Fruit fly (Drosophila melanogaster) whole organism, embryonic: Measurements from ENCODE around the gene CG32428.

ENCODE experiments used
- Abd-B ChIP-seq: fragments of 200-800 bp; sonication (Bioruptor generic); optimal IDR thresholded peaks from 2 replicates; lab custom pipeline; 2018; ENCODE audit warnings: missing biosample characterization, mild to moderate bottlenecking, missing genetic modification characterization, moderate library complexity
- B-H2 ChIP-seq: fragments of 200-800 bp; sonication (Bioruptor generic); optimal IDR thresholded peaks from 2 replicates; lab custom pipeline; 2018; ENCODE audit warnings: missing biosample characterization, mild to moderate bottlenecking, missing genetic modification characterization
- Bteb2 ChIP-seq: fragments of 200-800 bp; sonication (Bioruptor generic); optimal IDR thresholded peaks from 2 replicates; lab custom pipeline; 2016; ENCODE audit warnings: missing biosample characterization, missing genetic modification characterization
- CG14860 ChIP-seq: fragments of 200-800 bp; sonication (Bioruptor generic); IDR thresholded peaks from 3 replicates; pipeline ENCODE4 v1.3.6; 2022; ENCODE audit warnings: missing biosample characterization, missing genetic modification characterization; ENCODE audit not compliant: partially characterized antibody
- CG15011 ChIP-seq: fragments of 200-800 bp; sonication (Bioruptor generic); optimal IDR thresholded peaks from 3 replicates; lab custom pipeline; 2018; ENCODE audit warnings: missing biosample characterization, mild to moderate bottlenecking, missing genetic modification characterization
- CG17359 ChIP-seq: fragments of 200-800 bp; sonication (Bioruptor generic); optimal IDR thresholded peaks from 3 replicates; lab custom pipeline; 2018; ENCODE audit warnings: missing biosample characterization, mild to moderate bottlenecking, missing genetic modification characterization, moderate library complexity
- CG17361 ChIP-seq: fragments of 200-800 bp; sonication (Bioruptor generic); IDR thresholded peaks from 3 replicates; pipeline ENCODE4 v1.3.6; 2022; ENCODE audit warnings: missing biosample characterization, missing genetic modification characterization
- CG17612 ChIP-seq: fragments of 200-800 bp; sonication (Bioruptor generic); IDR thresholded peaks from 2 replicates; pipeline ENCODE4 v1.3.6; 2022; ENCODE audit warnings: missing biosample characterization, missing genetic modification characterization
- CG1792 ChIP-seq: fragments of 200-800 bp; sonication (Bioruptor generic); optimal IDR thresholded peaks from 2 replicates; lab custom pipeline; 2016; ENCODE audit warnings: missing biosample characterization, missing genetic modification characterization
- CG4282 ChIP-seq: fragments of 200-800 bp; sonication (Bioruptor generic); optimal IDR thresholded peaks from 2 replicates; lab custom pipeline; 2016; ENCODE audit warnings: missing biosample characterization, missing genetic modification characterization
- CG6683 ChIP-seq: fragments of 200-800 bp; sonication (Bioruptor generic); optimal IDR thresholded peaks from 2 replicates; lab custom pipeline; 2017; ENCODE audit warnings: missing biosample characterization, mild to moderate bottlenecking, missing genetic modification characterization, missing genetic modification reagents
- CG7271 ChIP-seq: fragments of 200-800 bp; sonication (Bioruptor generic); optimal IDR thresholded peaks from 2 replicates; lab custom pipeline; 2018; ENCODE audit warnings: missing biosample characterization, mild to moderate bottlenecking, missing genetic modification characterization, moderate library complexity
- CG7357 ChIP-seq: fragments of 200-800 bp; sonication (Bioruptor generic); IDR thresholded peaks from 3 replicates; pipeline ENCODE4 v1.3.6; 2022; ENCODE audit warnings: missing biosample characterization, missing genetic modification characterization
- CG7556 ChIP-seq: fragments of 200-800 bp; sonication (Bioruptor generic); optimal IDR thresholded peaks from 2 replicates; lab custom pipeline; 2017; ENCODE audit warnings: missing biosample characterization, mild to moderate bottlenecking, missing genetic modification characterization
- Dip2 ChIP-seq: fragments of 200-800 bp; sonication (Bioruptor generic); IDR thresholded peaks from 2 replicates; pipeline ENCODE4 v1.3.6; 2022; ENCODE audit warnings: missing biosample characterization, missing genetic modification characterization
- E2f1 ChIP-seq: fragments of 200-800 bp; sonication (Bioruptor generic); IDR thresholded peaks from 2 replicates; pipeline ENCODE4 v1.3.6; 2022; ENCODE audit warnings: missing biosample characterization, missing genetic modification characterization
- H2.0 ChIP-seq: fragments of 200-800 bp; sonication (Bioruptor generic); IDR thresholded peaks from 2 replicates; pipeline ENCODE4 v1.3.6; 2022; ENCODE audit warnings: missing biosample characterization, missing genetic modification characterization
- HLH54F ChIP-seq: fragments of 200-800 bp; sonication (Bioruptor generic); optimal IDR thresholded peaks from 3 replicates; lab custom pipeline; 2016; ENCODE audit warnings: missing biosample characterization, missing genetic modification characterization
- Hand ChIP-seq: fragments of 200-800 bp; sonication (Bioruptor generic); optimal IDR thresholded peaks from 2 replicates; lab custom pipeline; 2017; ENCODE audit warnings: mild to moderate bottlenecking, missing biosample characterization, missing genetic modification reagents, missing genetic modification characterization
- Hr3 ChIP-seq: fragments of 200-800 bp; sonication (Bioruptor generic); optimal IDR thresholded peaks from 3 replicates; lab custom pipeline; 2016; ENCODE audit warnings: missing biosample characterization, missing genetic modification characterization
- Mad ChIP-seq: fragments of 200-800 bp; sonication (Bioruptor generic); optimal IDR thresholded peaks from 2 replicates; lab custom pipeline; 2016; ENCODE audit warnings: missing biosample characterization, missing genetic modification characterization
- NC2α ChIP-seq: fragments of 200-800 bp; sonication (Bioruptor generic); optimal IDR thresholded peaks from 2 replicates; lab custom pipeline; 2016; ENCODE audit warnings: missing biosample characterization, missing genetic modification characterization
- Nf-YC ChIP-seq: fragments of 200-800 bp; optimal IDR thresholded peaks from 3 replicates; lab custom pipeline; 2019; ENCODE audit warnings: missing biosample characterization, mild to moderate bottlenecking, missing genetic modification characterization, moderate library complexity
- PHDP ChIP-seq: fragments of 200-800 bp; sonication (Bioruptor generic); optimal IDR thresholded peaks from 3 replicates; lab custom pipeline; 2018; ENCODE audit warnings: missing biosample characterization, mild to moderate bottlenecking, missing genetic modification characterization, moderate library complexity
- Rfx ChIP-seq: fragments of 200-800 bp; sonication (Bioruptor generic); IDR thresholded peaks from 2 replicates; pipeline ENCODE4 v1.3.6; 2022; ENCODE audit warnings: missing biosample characterization, missing genetic modification characterization
- Sin3A ChIP-seq: fragments of >200 bp; optimal IDR thresholded peaks from 2 replicates; lab custom pipeline; 2018
- Ssrp ChIP-seq: fragments of 200-800 bp; sonication (Bioruptor generic); optimal IDR thresholded peaks from 2 replicates; lab custom pipeline; 2018; ENCODE audit warnings: missing biosample characterization, mild to moderate bottlenecking, missing genetic modification characterization, moderate library complexity
- Trl ChIP-seq, 3 experiments: fragments of >200 bp in 2 of 3; fragments of 200-800 bp in 1 of 3; sonication (Bioruptor generic) in 1 of 3; optimal IDR thresholded peaks; 2 replicates in 1 of 3; 3 replicates in 2 of 3; lab custom pipeline; 2016 to 2017; ENCODE audit warnings: missing biosample characterization in 1 of 3, missing genetic modification characterization in 1 of 3
- ac ChIP-seq: fragments of 200-800 bp; sonication (Bioruptor generic); optimal IDR thresholded peaks from 3 replicates; lab custom pipeline; 2017; ENCODE audit warnings: missing biosample characterization, mild to moderate bottlenecking, missing genetic modification characterization
- bab2 ChIP-seq: fragments of 200-800 bp; sonication (Bioruptor generic); optimal IDR thresholded peaks from 2 replicates; lab custom pipeline; 2016; ENCODE audit warnings: missing biosample characterization, missing genetic modification characterization
- bcd ChIP-seq: fragments of 200-800 bp; sonication (Bioruptor generic); optimal IDR thresholded peaks from 2 replicates; lab custom pipeline; 2017; ENCODE audit warnings: missing biosample characterization, mild to moderate bottlenecking, missing genetic modification characterization
- chm ChIP-seq: fragments of 200-800 bp; sonication (Bioruptor generic); IDR thresholded peaks from 2 replicates; pipeline ENCODE4 v1.3.6; 2022; ENCODE audit warnings: missing biosample characterization, missing genetic modification characterization
- dm ChIP-seq: fragments of 200-800 bp; sonication (Bioruptor generic); optimal IDR thresholded peaks from 3 replicates; lab custom pipeline; 2016; ENCODE audit warnings: missing biosample characterization, missing genetic modification characterization
- eyg ChIP-seq: fragments of 200-800 bp; sonication (Bioruptor generic); optimal IDR thresholded peaks from 3 replicates; lab custom pipeline; 2016; ENCODE audit warnings: missing biosample characterization, missing genetic modification characterization
- gem ChIP-seq: fragments of 200-800 bp; sonication (Bioruptor generic); optimal IDR thresholded peaks from 2 replicates; lab custom pipeline; 2019; ENCODE audit warnings: missing biosample characterization, mild to moderate bottlenecking, missing genetic modification characterization, moderate library complexity
- gfzf ChIP-seq: fragments of 200-800 bp; sonication (Bioruptor generic); optimal IDR thresholded peaks from 2 replicates; lab custom pipeline; 2016; ENCODE audit warnings: missing biosample characterization, mild to moderate bottlenecking, missing genetic modification characterization, moderate library complexity
- gsb-n ChIP-seq: fragments of 200-800 bp; sonication (Bioruptor generic); optimal IDR thresholded peaks from 3 replicates; lab custom pipeline; 2018; ENCODE audit warnings: missing biosample characterization, mild to moderate bottlenecking, missing genetic modification characterization
- h ChIP-seq: fragments of >200 bp; optimal IDR thresholded peaks from 2 replicates; lab custom pipeline; 2017
- lab ChIP-seq: fragments of 200-800 bp; sonication (Bioruptor generic); optimal IDR thresholded peaks from 3 replicates; lab custom pipeline; 2017; ENCODE audit warnings: missing biosample characterization, missing genetic modification characterization, mild to moderate bottlenecking, moderate library complexity, missing genetic modification reagents
- lov ChIP-seq, 2 experiments: fragments of 200-800 bp in 1 of 2; fragments of >200 bp in 1 of 2; sonication (Bioruptor generic) in 1 of 2; IDR thresholded peaks in 1 of 2; optimal IDR thresholded peaks in 1 of 2; 2 replicates in 1 of 2; 3 replicates in 1 of 2; pipeline versions ENCODE4 v1.3.6 to Lab custom; 2017 to 2022; ENCODE audit warnings: missing biosample characterization in 1 of 2, missing genetic modification characterization in 1 of 2
- maf-S ChIP-seq: fragments of 200-800 bp; sonication (Bioruptor generic); optimal IDR thresholded peaks from 2 replicates; lab custom pipeline; 2016; ENCODE audit warnings: missing biosample characterization, missing genetic modification characterization
- prd ChIP-seq, 3 experiments: fragments of >200 bp in 2 of 3; fragments of 200-800 bp in 1 of 3; sonication (Bioruptor generic) in 1 of 3; optimal IDR thresholded peaks in 2 of 3; IDR thresholded peaks in 1 of 3; 2 replicates in 2 of 3; 3 replicates in 1 of 3; pipeline versions ENCODE4 v1.3.6 to Lab custom; 2017 to 2022; ENCODE audit warnings: missing biosample characterization in 1 of 3, missing genetic modification characterization in 1 of 3
- pzg ChIP-seq: fragments of 200-800 bp; sonication (Bioruptor generic); optimal IDR thresholded peaks from 3 replicates; lab custom pipeline; 2018; ENCODE audit warnings: missing biosample characterization, mild to moderate bottlenecking, missing genetic modification characterization, moderate library complexity
- sd ChIP-seq: fragments of 200-800 bp; sonication (Bioruptor generic); optimal IDR thresholded peaks from 3 replicates; lab custom pipeline; 2018; ENCODE audit warnings: missing biosample characterization, mild to moderate bottlenecking, missing genetic modification characterization, moderate library complexity
- sob ChIP-seq: fragments of 200-800 bp; sonication (Bioruptor generic); IDR thresholded peaks from 2 replicates; pipeline ENCODE4 v1.3.6; 2022; ENCODE audit warnings: missing biosample characterization, missing genetic modification characterization
- sqz ChIP-seq: fragments of 200-800 bp; sonication (Bioruptor generic); optimal IDR thresholded peaks from 3 replicates; lab custom pipeline; 2018; ENCODE audit warnings: missing biosample characterization, mild to moderate bottlenecking, missing genetic modification characterization
- vfl ChIP-seq: fragments of 200-800 bp; sonication (Bioruptor generic); optimal IDR thresholded peaks from 2 replicates; lab custom pipeline; 2016; ENCODE audit warnings: missing biosample characterization, missing genetic modification characterization
- wdn ChIP-seq: fragments of 200-800 bp; sonication (Bioruptor generic); IDR thresholded peaks from 2 replicates; pipeline ENCODE4 v1.3.6; 2022; ENCODE audit warnings: missing biosample characterization, missing genetic modification characterization
- wor ChIP-seq: fragments of 200-800 bp; sonication (Bioruptor generic); IDR thresholded peaks from 2 replicates; pipeline ENCODE4 v1.3.6; 2022; ENCODE audit warnings: missing biosample characterization, missing genetic modification characterization

CG32428 gene

dm6 chr3L:20473021-20473799 lies at the start of gene CG32428, which contains the start of gene CG5969 (continued):
- no peak for TF ChIP-seq CG14860 (GFP tag; lab: Robert Waterston, UW)
- TF ChIP-seq E2f1 (GFP tag; lab: Robert Waterston, UW), result peak; percentile 60; the same call in 1 of the 2 replicates
- peak; percentile 73 for TF ChIP-seq Nf-YC (tag; lab: Kevin White, UChicago)
- TF ChIP-seq sqz (GFP tag; lab: Kevin White, UChicago), result peak; percentile 15
- no peak for TF ChIP-seq CG4282
- TF ChIP-seq gfzf (GFP tag; lab: Kevin White, UChicago), result peak; percentile 75
- no peak for TF ChIP-seq vfl (GFP tag; lab: Kevin White, UChicago)
- no peak for TF ChIP-seq CG17612 (GFP tag; lab: Robert Waterston, UW)
- peak; percentile 65 for TF ChIP-seq Abd-B
- peak; percentile 28 for TF ChIP-seq Ssrp (tag; lab: Kevin White, UChicago)
- TF ChIP-seq Dip2 (GFP tag; lab: Robert Waterston, UW), result no peak
- peak; percentile 12 for TF ChIP-seq CG7271 (tag; lab: Kevin White, UChicago)
- TF ChIP-seq CG7556, result peak; percentile 45
- peak; percentile 71 for TF ChIP-seq H2.0 (GFP tag; lab: Robert Waterston, UW)
- peak; percentile 46; the same call in 1 of the 2 replicates for TF ChIP-seq chm (GFP tag; lab: Robert Waterston, UW)
- no peak for TF ChIP-seq B-H2 (GFP tag; lab: Kevin White, UChicago)
- peak; percentile 65 for TF ChIP-seq sob (GFP tag; lab: Robert Waterston, UW)
- no peak for TF ChIP-seq Trl (optimal IDR thresholded peaks at IDR 0.05; lab: Kevin White, UChicago)
- no peak for TF ChIP-seq Trl (GFP tag; optimal IDR thresholded peaks at IDR 0.05; lab: Kevin White, UChicago)
- no peak for TF ChIP-seq lov (optimal IDR thresholded peaks at IDR 0.05; lab: Kevin White, UChicago)
- no peak for TF ChIP-seq lov (GFP tag; IDR thresholded peaks at IDR 0.05; lab: Robert Waterston, UW)
- peak; percentile 52; the same call in 2 of the 3 replicates for TF ChIP-seq CG7357 (GFP tag; lab: Robert Waterston, UW)
- TF ChIP-seq dm (GFP tag; lab: Kevin White, UChicago), result peak; percentile 35
- TF ChIP-seq CG6683 (GFP tag; lab: Kevin White, UChicago), result no peak
- no peak for TF ChIP-seq wor
- no peak for TF ChIP-seq CG15011
- no peak for TF ChIP-seq CG1792
- 0 out of 2 replicates have a peak, but pooled peaks have one; percentile 43 for TF ChIP-seq wdn (GFP tag; lab: Robert Waterston, UW)
- no peak for TF ChIP-seq bab2 (GFP tag; lab: Kevin White, UChicago)
- TF ChIP-seq prd (optimal IDR thresholded peaks at IDR 0.05; lab: Kevin White, UChicago), result no peak
- peak; percentile 65 for TF ChIP-seq prd (GFP tag; IDR thresholded peaks at IDR 0.05; lab: Robert Waterston, UW)
- no peak for TF ChIP-seq HLH54F (GFP tag; lab: Kevin White, UChicago)
- TF ChIP-seq Sin3A (lab: Kevin White, UChicago), result peak; percentile 59
- no peak for TF ChIP-seq Bteb2 (GFP tag; lab: Kevin White, UChicago)
- TF ChIP-seq Hr3 (GFP tag; lab: Kevin White, UChicago), result peak; percentile 53
- peak; percentile 80; the same call in 2 of the 3 replicates for TF ChIP-seq CG17361
- TF ChIP-seq gsb-n (tag; lab: Kevin White, UChicago), result peak; percentile 42
- no peak for TF ChIP-seq Hand
- peak; percentile 81 for TF ChIP-seq Rfx (GFP tag; lab: Robert Waterston, UW)
- peak; percentile 72 for TF ChIP-seq lab (GFP tag; lab: Kevin White, UChicago)
- no peak for TF ChIP-seq Mad (GFP tag; lab: Kevin White, UChicago)
- peak; percentile 56 for TF ChIP-seq bcd (GFP tag; lab: Kevin White, UChicago)
- no peak for TF ChIP-seq NC2α (GFP tag; lab: Kevin White, UChicago)
- peak; percentile 64 for TF ChIP-seq PHDP (tag; lab: Kevin White, UChicago)
- TF ChIP-seq eyg (GFP tag; lab: Kevin White, UChicago), result no peak
- TF ChIP-seq sd (tag; lab: Kevin White, UChicago), result peak; percentile 69
- TF ChIP-seq CG17359 (tag; lab: Kevin White, UChicago), result peak; percentile 43
- TF ChIP-seq gem (tag; lab: Kevin White, UChicago), result peak; percentile 80
- TF ChIP-seq pzg, result peak; percentile 62
- no peak for TF ChIP-seq h (lab: Kevin White, UChicago)
- no peak for TF ChIP-seq maf-S (GFP tag; lab: Kevin White, UChicago)
- TF ChIP-seq ac (GFP tag; lab: Kevin White, UChicago), result no peak
